Worm (Caenorhabditis elegans): ENCODE results near the gene Y77E11A.8.

DNA sequence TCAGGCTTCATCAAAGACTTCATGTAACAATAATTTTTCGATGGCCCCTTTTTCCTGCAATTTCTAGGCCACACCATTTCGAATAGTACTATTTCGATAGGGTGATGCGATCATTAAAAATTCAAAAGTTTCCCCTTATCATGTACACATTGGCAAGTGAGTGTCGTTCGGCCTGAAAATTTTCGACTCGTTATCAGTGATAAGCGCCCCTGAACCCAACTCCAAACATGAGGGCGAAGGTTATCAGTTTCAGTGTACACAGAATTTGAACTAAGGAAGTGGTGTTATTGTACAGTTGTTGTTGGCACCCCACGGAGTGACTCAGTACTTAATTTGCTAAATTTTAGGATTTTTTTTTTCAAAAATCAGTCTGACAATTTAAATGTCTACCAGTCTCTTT, 45.9 kb downstream of the Y77E11A.8 start:
- no peak for TF ChIP-seq dao-5 (tag; optimal IDR thresholded peaks at IDR 0.05)
- TF ChIP-seq him-1 (tag; optimal IDR thresholded peaks at IDR 0.05) = no peak
- TF ChIP-seq W03F9.2 (tag; optimal IDR thresholded peaks at IDR 0.05) = no peak
